Fruit fly (Drosophila melanogaster) whole organism, embryonic: ENCODE measurements around the gene CG42781.
A peak's percentile ranks its signal among the peaks of the same experiment; 100 is the strongest.

Experiments
- BtbVII ChIP-seq: fragments of 200-800 bp; sonication (Bioruptor generic); optimal IDR thresholded peaks from 3 replicates; lab custom pipeline; 2017; ENCODE audit warnings: missing biosample characterization, mild to moderate bottlenecking, missing genetic modification characterization
- CG10959 ChIP-seq: fragments of 200-800 bp; sonication (Bioruptor generic); IDR thresholded peaks from 2 replicates; pipeline ENCODE4 v1.3.6; 2022; ENCODE audit warnings: missing biosample characterization, missing genetic modification characterization
- CG11504 ChIP-seq: fragments of 200-800 bp; sonication (Bioruptor generic); optimal IDR thresholded peaks from 3 replicates; lab custom pipeline; 2019; ENCODE audit warnings: missing biosample characterization, mild to moderate bottlenecking, missing genetic modification characterization, moderate library complexity
- CG12659 ChIP-seq: fragments of 200-800 bp; sonication (Bioruptor generic); optimal IDR thresholded peaks from 3 replicates; lab custom pipeline; 2017; ENCODE audit warnings: mild to moderate bottlenecking, missing biosample characterization, missing genetic modification reagents, missing genetic modification characterization
- CG12769 ChIP-seq: fragments of 200-800 bp; sonication (Bioruptor generic); optimal IDR thresholded peaks from 2 replicates; lab custom pipeline; 2019; ENCODE audit warnings: missing biosample characterization, mild to moderate bottlenecking, missing genetic modification characterization, moderate library complexity
- CG13624 ChIP-seq: fragments of 200-800 bp; sonication (Bioruptor generic); optimal IDR thresholded peaks from 2 replicates; lab custom pipeline; 2016; ENCODE audit warnings: missing biosample characterization, missing genetic modification characterization
- CG15601 ChIP-seq: fragments of 200-800 bp; sonication (Bioruptor generic); optimal IDR thresholded peaks from 3 replicates; lab custom pipeline; 2019; ENCODE audit warnings: missing biosample characterization, mild to moderate bottlenecking, missing genetic modification characterization, moderate library complexity
- CG1647 ChIP-seq: fragments of 200-800 bp; sonication (Bioruptor generic); optimal IDR thresholded peaks from 3 replicates; lab custom pipeline; 2016; ENCODE audit warnings: missing biosample characterization, missing genetic modification characterization
- CG16813 ChIP-seq: fragments of 200-800 bp; sonication (Bioruptor generic); IDR thresholded peaks from 3 replicates; pipeline ENCODE4 v1.3.6; 2022; ENCODE audit warnings: missing biosample characterization, missing genetic modification characterization; ENCODE audit not compliant: partially characterized antibody
- CG16863 ChIP-seq: fragments of 200-800 bp; sonication (Bioruptor generic); optimal IDR thresholded peaks from 3 replicates; lab custom pipeline; 2016; ENCODE audit warnings: missing biosample characterization, missing genetic modification characterization
- CG17568 ChIP-seq: fragments of 200-800 bp; sonication (Bioruptor generic); optimal IDR thresholded peaks from 2 replicates; lab custom pipeline; 2018; ENCODE audit warnings: missing biosample characterization, mild to moderate bottlenecking, missing genetic modification characterization, moderate library complexity
- CG17829 ChIP-seq: fragments of 200-800 bp; optimal IDR thresholded peaks from 2 replicates; lab custom pipeline; 2019; ENCODE audit warnings: missing biosample characterization, mild to moderate bottlenecking, missing genetic modification characterization, moderate library complexity
- CG2199 ChIP-seq: fragments of 200-800 bp; sonication (Bioruptor generic); IDR thresholded peaks from 3 replicates; pipeline ENCODE4 v1.3.6; 2022; ENCODE audit warnings: missing biosample characterization, missing genetic modification characterization
- CG3995 ChIP-seq: fragments of 200-800 bp; sonication (Bioruptor generic); optimal IDR thresholded peaks from 3 replicates; lab custom pipeline; 2016; ENCODE audit warnings: missing biosample characterization, missing genetic modification characterization
- CG6654 ChIP-seq: fragments of 200-800 bp; sonication (Bioruptor generic); optimal IDR thresholded peaks from 2 replicates; lab custom pipeline; 2017; ENCODE audit warnings: missing biosample characterization, mild to moderate bottlenecking, missing genetic modification characterization
- CG6689 ChIP-seq: fragments of 200-800 bp; sonication (Bioruptor generic); IDR thresholded peaks from 2 replicates; pipeline ENCODE4 v1.3.6; 2022; ENCODE audit warnings: missing biosample characterization, missing genetic modification characterization
- CG6791 ChIP-seq: fragments of 200-800 bp; sonication (Bioruptor generic); IDR thresholded peaks from 3 replicates; pipeline ENCODE4 v1.3.6; 2022; ENCODE audit warnings: missing biosample characterization, missing genetic modification characterization; ENCODE audit not compliant: partially characterized antibody
- CG7271 ChIP-seq: fragments of 200-800 bp; sonication (Bioruptor generic); optimal IDR thresholded peaks from 2 replicates; lab custom pipeline; 2018; ENCODE audit warnings: missing biosample characterization, mild to moderate bottlenecking, missing genetic modification characterization, moderate library complexity
- CG9609 ChIP-seq: fragments of 200-800 bp; sonication (Bioruptor generic); optimal IDR thresholded peaks from 3 replicates; lab custom pipeline; 2016; ENCODE audit warnings: missing biosample characterization, missing genetic modification characterization
- CG9797 ChIP-seq: fragments of 200-800 bp; sonication (Bioruptor generic); optimal IDR thresholded peaks from 3 replicates; lab custom pipeline; 2018; ENCODE audit warnings: missing biosample characterization, mild to moderate bottlenecking, missing genetic modification characterization
- Doc3 ChIP-seq: fragments of 200-800 bp; sonication (Bioruptor generic); IDR thresholded peaks from 3 replicates; pipeline ENCODE4 v1.3.6; 2022; ENCODE audit warnings: missing biosample characterization, missing genetic modification characterization; ENCODE audit not compliant: partially characterized antibody
- GATAe ChIP-seq: fragments of 200-800 bp; sonication (Bioruptor generic); conservative IDR thresholded peaks from 2 replicates; pipeline ENCODE4 v1.3.6; 2022; ENCODE audit warnings: missing biosample characterization, missing genetic modification characterization
- HmgZ ChIP-seq: fragments of 200-800 bp; sonication (Bioruptor generic); optimal IDR thresholded peaks from 2 replicates; lab custom pipeline; 2018; ENCODE audit warnings: missing biosample characterization, mild to moderate bottlenecking, missing genetic modification characterization
- Kr ChIP-seq: fragments of 200-800 bp; sonication (Bioruptor generic); optimal IDR thresholded peaks from 2 replicates; lab custom pipeline; 2017; ENCODE audit warnings: missing biosample characterization, mild to moderate bottlenecking, missing genetic modification characterization
- Lim3 ChIP-seq: fragments of 200-800 bp; sonication (Bioruptor generic); IDR thresholded peaks from 2 replicates; pipeline ENCODE4 v1.3.6; 2022; ENCODE audit warnings: missing biosample characterization, missing genetic modification characterization
- bsh ChIP-seq, 2 experiments: fragments of 200-800 bp; sonication (Bioruptor generic); optimal IDR thresholded peaks; 2 replicates each; lab custom pipeline; 2017 to 2018; ENCODE audit warnings: mild to moderate bottlenecking in 2 of 2, missing biosample characterization in 2 of 2, missing genetic modification characterization in 2 of 2, moderate library complexity in 1 of 2
- cad ChIP-seq: fragments of >200 bp; optimal IDR thresholded peaks from 2 replicates; lab custom pipeline; 2017; ENCODE audit warnings: missing biosample characterization, missing genetic modification characterization
- crc ChIP-seq: fragments of 200-800 bp; sonication (Bioruptor generic); optimal IDR thresholded peaks from 2 replicates; lab custom pipeline; 2016; ENCODE audit warnings: missing biosample characterization, missing genetic modification characterization
- croc ChIP-seq: fragments of 200-800 bp; sonication (Bioruptor generic); conservative IDR thresholded peaks from 3 replicates; pipeline ENCODE4 v1.3.6; 2022; ENCODE audit warnings: missing biosample characterization, missing genetic modification characterization
- crol ChIP-seq: fragments of 200-800 bp; sonication (Bioruptor generic); IDR thresholded peaks from 2 replicates; pipeline ENCODE4 v1.3.6; 2022; ENCODE audit warnings: missing biosample characterization, missing genetic modification characterization
- dan ChIP-seq: fragments of 200-800 bp; sonication (Bioruptor generic); IDR thresholded peaks from 2 replicates; pipeline ENCODE4 v1.3.6; 2022; ENCODE audit warnings: missing biosample characterization, missing genetic modification characterization
- emc ChIP-seq: fragments of 200-800 bp; sonication (Bioruptor generic); optimal IDR thresholded peaks from 2 replicates; lab custom pipeline; 2016; ENCODE audit warnings: missing biosample characterization, missing genetic modification characterization
- fru ChIP-seq: fragments of >200 bp; optimal IDR thresholded peaks from 2 replicates; lab custom pipeline; 2017
- gcm ChIP-seq: fragments of 200-800 bp; sonication (Bioruptor generic); optimal IDR thresholded peaks from 2 replicates; lab custom pipeline; 2019; ENCODE audit warnings: missing biosample characterization, mild to moderate bottlenecking, missing genetic modification characterization, moderate library complexity
- gfzf ChIP-seq: fragments of 200-800 bp; sonication (Bioruptor generic); optimal IDR thresholded peaks from 2 replicates; lab custom pipeline; 2016; ENCODE audit warnings: missing biosample characterization, mild to moderate bottlenecking, missing genetic modification characterization, moderate library complexity
- gt ChIP-seq: fragments of 200-800 bp; sonication (Bioruptor generic); IDR thresholded peaks from 2 replicates; pipeline ENCODE4 v1.3.6; 2022; ENCODE audit warnings: missing biosample characterization, missing genetic modification characterization
- kay ChIP-seq: fragments of 200-800 bp; sonication (Bioruptor generic); optimal IDR thresholded peaks from 2 replicates; lab custom pipeline; 2016; ENCODE audit warnings: missing biosample characterization, missing genetic modification characterization
- kni ChIP-seq: fragments of 200-800 bp; sonication (Bioruptor generic); optimal IDR thresholded peaks from 3 replicates; lab custom pipeline; 2017; ENCODE audit warnings: mild to moderate bottlenecking, missing biosample characterization, missing genetic modification reagents, missing genetic modification characterization
- mld ChIP-seq: fragments of 200-800 bp; sonication (Bioruptor generic); IDR thresholded peaks from 3 replicates; pipeline ENCODE4 v1.3.6; 2022; ENCODE audit warnings: missing biosample characterization, missing genetic modification characterization; ENCODE audit not compliant: partially characterized antibody
- nerfin-2 ChIP-seq: fragments of 200-800 bp; sonication (Bioruptor generic); IDR thresholded peaks from 2 replicates; pipeline ENCODE4 v1.3.6; 2022; ENCODE audit warnings: missing biosample characterization, missing genetic modification characterization; ENCODE audit not compliant: partially characterized antibody
- oc ChIP-seq: fragments of 200-800 bp; sonication (Bioruptor generic); optimal IDR thresholded peaks from 2 replicates; lab custom pipeline; 2018; ENCODE audit warnings: missing biosample characterization, mild to moderate bottlenecking, missing genetic modification characterization, moderate library complexity
- pros ChIP-seq: fragments of 200-800 bp; sonication (Bioruptor generic); optimal IDR thresholded peaks from 3 replicates; lab custom pipeline; 2019; ENCODE audit warnings: missing biosample characterization, mild to moderate bottlenecking, missing genetic modification characterization, moderate library complexity
- row ChIP-seq: fragments of 200-800 bp; sonication (Bioruptor generic); IDR thresholded peaks from 3 replicates; pipeline ENCODE4 v1.3.6; 2022; ENCODE audit warnings: missing biosample characterization, missing genetic modification characterization
- sens ChIP-seq: fragments of 200-800 bp; sonication (Bioruptor generic); peaks from one replicate; lab custom pipeline; 2016; ENCODE audit warnings: missing biosample characterization, missing genetic modification characterization
- sima ChIP-seq: fragments of 200-800 bp; sonication (Bioruptor generic); optimal IDR thresholded peaks from 2 replicates; lab custom pipeline; 2016; ENCODE audit warnings: missing biosample characterization, missing genetic modification characterization
- sisA ChIP-seq: fragments of 200-800 bp; sonication (Bioruptor generic); IDR thresholded peaks from 2 replicates; pipeline ENCODE4 v1.3.6; 2022; ENCODE audit warnings: missing biosample characterization, missing genetic modification characterization
- slou ChIP-seq: fragments of 200-800 bp; sonication (Bioruptor generic); optimal IDR thresholded peaks from 3 replicates; lab custom pipeline; 2016; ENCODE audit warnings: missing biosample characterization, missing genetic modification characterization
- sqz ChIP-seq: fragments of 200-800 bp; sonication (Bioruptor generic); optimal IDR thresholded peaks from 3 replicates; lab custom pipeline; 2018; ENCODE audit warnings: missing biosample characterization, mild to moderate bottlenecking, missing genetic modification characterization
- tap ChIP-seq: fragments of 200-800 bp; optimal IDR thresholded peaks from 3 replicates; lab custom pipeline; 2019; ENCODE audit warnings: missing biosample characterization, mild to moderate bottlenecking, missing genetic modification characterization, moderate library complexity
- tin ChIP-seq: fragments of 200-800 bp; sonication (Bioruptor generic); optimal IDR thresholded peaks from 3 replicates; lab custom pipeline; 2016; ENCODE audit warnings: missing biosample characterization, missing genetic modification characterization
- tio ChIP-seq: fragments of 200-800 bp; sonication (Bioruptor generic); optimal IDR thresholded peaks from 2 replicates; lab custom pipeline; 2017; ENCODE audit warnings: missing biosample characterization, missing genetic modification characterization, inconsistent platforms
- tup ChIP-seq: fragments of 200-800 bp; sonication (Bioruptor generic); optimal IDR thresholded peaks from 2 replicates; lab custom pipeline; 2016; ENCODE audit warnings: missing biosample characterization, mild to moderate bottlenecking, missing genetic modification characterization, moderate library complexity

CG42781 gene

dm6 chrX:7337975-7338374 is 44.8 kb downstream of the CG42781 start:
- TF ChIP-seq gfzf (GFP tag; lab: Kevin White, UChicago) = no peak
- no peak for TF ChIP-seq CG17568
- TF ChIP-seq dan (GFP tag; lab: Robert Waterston, UW) = no peak
- no peak for TF ChIP-seq HmgZ (tag; lab: Kevin White, UChicago)
- TF ChIP-seq CG15601 (tag; lab: Kevin White, UChicago) = no peak
- TF ChIP-seq sima (GFP tag; lab: Kevin White, UChicago) = no peak
- no peak for TF ChIP-seq BtbVII
- no peak for TF ChIP-seq Kr (GFP tag; lab: Kevin White, UChicago)
- no peak for TF ChIP-seq CG16863 (GFP tag; lab: Kevin White, UChicago)
- no peak for TF ChIP-seq CG9609 (GFP tag; lab: Kevin White, UChicago)
- no peak for TF ChIP-seq CG12659 (GFP tag; lab: Kevin White, UChicago)
- TF ChIP-seq CG1647 (GFP tag; lab: Kevin White, UChicago) = no peak
- TF ChIP-seq CG16813 = no peak
- TF ChIP-seq kay (GFP tag; lab: Kevin White, UChicago) = no peak
- TF ChIP-seq crc (GFP tag; lab: Kevin White, UChicago) = no peak
- TF ChIP-seq crol (GFP tag; lab: Robert Waterston, UW) = peak; percentile 84
- TF ChIP-seq CG11504 (tag; lab: Kevin White, UChicago) = no peak
- TF ChIP-seq tio (GFP tag; lab: Kevin White, UChicago) = no peak
- 0 out of 3 replicates have a peak, but pooled peaks have one; percentile 8 for TF ChIP-seq CG6791 (GFP tag; lab: Robert Waterston, UW)
- TF ChIP-seq sqz (GFP tag; lab: Kevin White, UChicago) = no peak
- TF ChIP-seq CG6689 (GFP tag; lab: Robert Waterston, UW) = no peak
- no peak for TF ChIP-seq tap
- TF ChIP-seq GATAe (GFP tag; lab: Robert Waterston, UW) = no peak
- TF ChIP-seq CG2199 (GFP tag; lab: Robert Waterston, UW) = peak; percentile 69; the same call in 2 of the 3 replicates
- peak; percentile 63 for TF ChIP-seq cad (GFP tag; lab: Kevin White, UChicago)
- peak; percentile 98 for TF ChIP-seq CG6654 (GFP tag; lab: Kevin White, UChicago)
- TF ChIP-seq CG9797 (GFP tag; lab: Kevin White, UChicago) = no peak
- no peak for TF ChIP-seq CG13624 (GFP tag; lab: Kevin White, UChicago)
- TF ChIP-seq gcm = no peak
- no peak for TF ChIP-seq mld (GFP tag; lab: Robert Waterston, UW)
- TF ChIP-seq CG7271 (tag; lab: Kevin White, UChicago) = no peak
- TF ChIP-seq Lim3 (GFP tag; lab: Robert Waterston, UW) = no peak
- no peak for TF ChIP-seq tin (GFP tag; lab: Kevin White, UChicago)
- peak; percentile 24 for TF ChIP-seq pros (GFP tag; lab: Kevin White, UChicago)
- no peak for TF ChIP-seq CG17829 (tag; lab: Kevin White, UChicago)
- peak; percentile 35 for TF ChIP-seq CG12769 (tag; lab: Kevin White, UChicago)
- no peak for TF ChIP-seq tup (GFP tag; lab: Kevin White, UChicago)
- peak; percentile 37 for TF ChIP-seq kni (GFP tag; lab: Kevin White, UChicago)
- TF ChIP-seq CG3995 = no peak
- no peak for TF ChIP-seq slou (GFP tag; lab: Kevin White, UChicago)
- no peak for TF ChIP-seq sisA
- TF ChIP-seq oc = no peak
- TF ChIP-seq CG10959 (GFP tag; lab: Robert Waterston, UW) = no peak
- TF ChIP-seq sens = peak; percentile 36
- no peak for TF ChIP-seq emc (GFP tag; lab: Kevin White, UChicago)
- TF ChIP-seq fru = no peak
- no peak for TF ChIP-seq Doc3 (GFP tag; lab: Robert Waterston, UW)
- TF ChIP-seq row (GFP tag; lab: Robert Waterston, UW) = no peak
- no peak for TF ChIP-seq gt (GFP tag; lab: Robert Waterston, UW)
- no peak for TF ChIP-seq bsh (GFP tag; optimal IDR thresholded peaks at IDR 0.05; lab: Kevin White, UChicago)
- no peak for TF ChIP-seq nerfin-2
- no peak for TF ChIP-seq croc (GFP tag; lab: Robert Waterston, UW)
